Worm (Caenorhabditis elegans) whole organism, L3 larva: ENCODE results near the gene svh-1.

Experiments
- R02D3.7 ChIP-seq: fragments of 150-350 bp; optimal IDR thresholded peaks from 2 replicates; lab custom pipeline; 2014; ENCODE audit warnings: missing biosample characterization, missing genetic modification characterization
- aly-2 ChIP-seq: fragments of 150-350 bp; optimal IDR thresholded peaks from 2 replicates; lab custom pipeline; 2014; ENCODE audit warnings: missing biosample characterization, missing genetic modification characterization
- ama-1 ChIP-seq: fragments of 150-350 bp; optimal IDR thresholded peaks from 2 replicates; lab custom pipeline; 2018
- ceh-16 ChIP-seq: sonication (generic microtip); optimal IDR thresholded peaks from 2 replicates; lab custom pipeline; 2017; ENCODE audit warnings: missing biosample characterization, missing genetic modification characterization
- ceh-9 ChIP-seq: sonication (generic microtip); optimal IDR thresholded peaks from 2 replicates; lab custom pipeline; 2018; ENCODE audit warnings: missing biosample characterization, missing genetic modification characterization
- daf-12 ChIP-seq: fragments of 150-350 bp; optimal IDR thresholded peaks from 2 replicates; lab custom pipeline; 2014; ENCODE audit warnings: missing biosample characterization, missing genetic modification reagents, missing genetic modification characterization
- egl-27 ChIP-seq: sonication (generic microtip); optimal IDR thresholded peaks from 4 replicates; lab custom pipeline; 2017; ENCODE audit warnings: missing biosample characterization, missing genetic modification reagents, missing genetic modification characterization
- egl-5 ChIP-seq: fragments of 150-350 bp; optimal IDR thresholded peaks from 2 replicates; lab custom pipeline; 2017; ENCODE audit warnings: missing biosample characterization, missing genetic modification reagents, missing genetic modification characterization, inconsistent platforms
- elt-1 ChIP-seq: fragments of 150-350 bp; optimal IDR thresholded peaks from 2 replicates; lab custom pipeline; 2014; ENCODE audit warnings: missing biosample characterization, missing genetic modification characterization
- elt-2 ChIP-seq: sonication (generic microtip); optimal IDR thresholded peaks from 2 replicates; lab custom pipeline; 2016; ENCODE audit warnings: missing genetic modification reagents, mild to moderate bottlenecking, missing genetic modification characterization, missing compliant biosample characterization
- elt-3 ChIP-seq, 3 experiments: fragments of 150-350 bp in 1 of 3; sonication (generic microtip) in 2 of 3; optimal IDR thresholded peaks; 2 replicates in 2 of 3; 4 replicates in 1 of 3; lab custom pipeline; 2014 to 2017; ENCODE audit warnings: missing biosample characterization in 3 of 3, missing genetic modification characterization in 3 of 3
- fkh-10 ChIP-seq: sonication (generic microtip); optimal IDR thresholded peaks from 2 replicates; lab custom pipeline; 2017; ENCODE audit warnings: missing biosample characterization, missing genetic modification reagents, missing genetic modification characterization
- fkh-2 ChIP-seq: fragments of 150-350 bp; optimal IDR thresholded peaks from 2 replicates; lab custom pipeline; 2014; ENCODE audit warnings: missing biosample characterization, missing genetic modification reagents, missing genetic modification characterization
- hmg-11 ChIP-seq: sonication (generic microtip); optimal IDR thresholded peaks from 2 replicates; lab custom pipeline; 2016; ENCODE audit warnings: missing genetic modification characterization, missing compliant biosample characterization
- jun-1 ChIP-seq: fragments of 150-350 bp; optimal IDR thresholded peaks from 2 replicates; lab custom pipeline; 2014; ENCODE audit warnings: missing biosample characterization, missing genetic modification reagents, missing genetic modification characterization
- lin-15B ChIP-seq: fragments of 150-350 bp; optimal IDR thresholded peaks from 2 replicates; lab custom pipeline; 2014; ENCODE audit warnings: missing biosample characterization, missing genetic modification characterization
- mdl-1 ChIP-seq: fragments of 150-350 bp; optimal IDR thresholded peaks from 2 replicates; lab custom pipeline; 2014; ENCODE audit warnings: missing biosample characterization, missing genetic modification characterization
- mml-1 ChIP-seq: fragments of 150-350 bp; sonication (generic microtip); optimal IDR thresholded peaks from 3 replicates; lab custom pipeline; 2014; ENCODE audit warnings: missing biosample characterization, missing genetic modification characterization
- nfya-1 ChIP-seq: sonication (generic microtip); optimal IDR thresholded peaks from 2 replicates; lab custom pipeline; 2017; ENCODE audit warnings: missing genetic modification characterization, mild to moderate bottlenecking, missing compliant biosample characterization, antibody characterized with exemption, moderate library complexity; ENCODE audit not compliant: insufficient read depth
- nhr-11 ChIP-seq: fragments of 150-350 bp; optimal IDR thresholded peaks from 2 replicates; lab custom pipeline; 2014; ENCODE audit warnings: missing biosample characterization, missing genetic modification characterization
- nhr-12 ChIP-seq: fragments of 150-350 bp; optimal IDR thresholded peaks from 2 replicates; lab custom pipeline; 2014; ENCODE audit warnings: missing biosample characterization, missing genetic modification characterization
- nhr-23 ChIP-seq: fragments of 150-350 bp; optimal IDR thresholded peaks from 2 replicates; lab custom pipeline; 2014; ENCODE audit warnings: missing biosample characterization, missing genetic modification reagents, missing genetic modification characterization
- nhr-25 ChIP-seq: sonication (generic microtip); optimal IDR thresholded peaks from 2 replicates; lab custom pipeline; 2017; ENCODE audit warnings: missing biosample characterization, missing genetic modification characterization
- nhr-28 ChIP-seq: fragments of 150-350 bp; optimal IDR thresholded peaks from 2 replicates; lab custom pipeline; 2014; ENCODE audit warnings: missing biosample characterization, missing genetic modification characterization
- nhr-43 ChIP-seq: sonication (generic microtip); optimal IDR thresholded peaks from 2 replicates; lab custom pipeline; 2016; ENCODE audit warnings: mild to moderate bottlenecking, missing genetic modification characterization, missing compliant biosample characterization; ENCODE audit not compliant: poor library complexity, severe bottlenecking
- nhr-67 ChIP-seq: fragments of 150-350 bp; optimal IDR thresholded peaks from 2 replicates; lab custom pipeline; 2014; ENCODE audit warnings: missing biosample characterization, missing genetic modification characterization
- nhr-76 ChIP-seq: fragments of 150-350 bp; sonication (generic microtip); optimal IDR thresholded peaks from 5 replicates; lab custom pipeline; 2014; ENCODE audit warnings: missing biosample characterization, missing genetic modification characterization
- nhr-77 ChIP-seq: fragments of 150-350 bp; optimal IDR thresholded peaks from 2 replicates; lab custom pipeline; 2014; ENCODE audit warnings: missing biosample characterization, missing genetic modification characterization
- pha-4 ChIP-seq: fragments of 150-350 bp; optimal IDR thresholded peaks from 2 replicates; lab custom pipeline; 2014; ENCODE audit warnings: missing biosample characterization, missing genetic modification reagents, missing genetic modification characterization
- pqm-1 ChIP-seq: fragments of 150-350 bp; optimal IDR thresholded peaks from 2 replicates; lab custom pipeline; 2017; ENCODE audit warnings: missing biosample characterization, missing genetic modification characterization, inconsistent platforms
- sea-2 ChIP-seq: fragments of 150-350 bp; sonication (generic microtip); optimal IDR thresholded peaks from 4 replicates; lab custom pipeline; 2014; ENCODE audit warnings: missing biosample characterization, missing genetic modification reagents, missing genetic modification characterization
- skn-1 ChIP-seq: fragments of 150-350 bp; optimal IDR thresholded peaks from 2 replicates; lab custom pipeline; 2014; ENCODE audit warnings: missing biosample characterization, missing genetic modification characterization
- snpc-4 ChIP-seq: fragments of 150-350 bp; optimal IDR thresholded peaks from 2 replicates; lab custom pipeline; 2014; ENCODE audit warnings: missing biosample characterization, missing genetic modification characterization
- unc-39 ChIP-seq: sonication (generic microtip); optimal IDR thresholded peaks from 4 replicates; lab custom pipeline; 2017; ENCODE audit warnings: missing biosample characterization, missing genetic modification characterization
- unc-62 ChIP-seq: fragments of 150-350 bp; sonication (generic microtip); optimal IDR thresholded peaks from 4 replicates; lab custom pipeline; 2014; ENCODE audit warnings: missing biosample characterization, missing genetic modification reagents, missing genetic modification characterization
- zag-1 ChIP-seq: fragments of 150-350 bp; optimal IDR thresholded peaks from 2 replicates; lab custom pipeline; 2014; ENCODE audit warnings: missing biosample characterization, missing genetic modification characterization
- ztf-11 ChIP-seq: fragments of 150-350 bp; optimal IDR thresholded peaks from 2 replicates; lab custom pipeline; 2014; ENCODE audit warnings: missing biosample characterization, missing genetic modification characterization
- ztf-4 ChIP-seq: fragments of 150-350 bp; optimal IDR thresholded peaks from 2 replicates; lab custom pipeline; 2014; ENCODE audit warnings: missing biosample characterization, missing genetic modification characterization

The svh-1 gene

ce11 chrIV:8232428-8232827 lies 26.0 kb downstream of the svh-1 start:
- TF ChIP-seq aly-2 (tag; lab: Kevin White, UChicago) (no peak), nhr-23 (tag; lab: Kevin White, UChicago) (peak; percentile 23), egl-27 (no peak), lin-15B (tag; lab: Kevin White, UChicago) (no peak), egl-5 (no peak), ztf-4 (tag; lab: Kevin White, UChicago) (no peak), nhr-67 (no peak), nhr-77 (tag; lab: Kevin White, UChicago) (no peak), skn-1 (tag; lab: Kevin White, UChicago) (no peak), mml-1 (tag; lab: Kevin White, UChicago) (no peak), ceh-9 (tag; lab: Kevin White, UChicago) (no peak), elt-3 (tag; optimal IDR thresholded peaks at IDR 0.05; lab: Kevin White, UChicago) (no peak), unc-62 (no peak), R02D3.7 (tag; lab: Kevin White, UChicago) (no peak), nhr-28 (tag; lab: Kevin White, UChicago) (no peak), nhr-25 (tag; lab: Kevin White, UChicago) (peak; percentile 38), elt-1 (tag; lab: Kevin White, UChicago) (no peak), fkh-10 (no peak), snpc-4 (tag; lab: Kevin White, UChicago) (no peak), daf-12 (tag; lab: Kevin White, UChicago) (no peak), zag-1 (tag; lab: Kevin White, UChicago) (no peak), pqm-1 (tag; lab: Kevin White, UChicago) (no peak), nfya-1 (tag; lab: Kevin White, UChicago) (peak; percentile 54), nhr-43 (tag; lab: Kevin White, UChicago) (no peak), fkh-2 (tag; lab: Kevin White, UChicago) (no peak), jun-1 (tag; lab: Kevin White, UChicago) (no peak), nhr-12 (no peak), ztf-11 (tag; lab: Kevin White, UChicago) (no peak), pha-4 (tag; lab: Kevin White, UChicago) (peak; percentile 17), mdl-1 (tag; lab: Kevin White, UChicago) (no peak), sea-2 (GFP tag; lab: Kevin White, UChicago) (no peak), ama-1 (lab: Kevin White, UChicago) (no peak), hmg-11 (tag; lab: Kevin White, UChicago) (peak; percentile 0)

- TF ChIP-seq ceh-16 (tag; lab: Kevin White, UChicago): no peak
- TF ChIP-seq pha-4 (tag; lab: Kevin White, UChicago): peak; percentile 2
- TF ChIP-seq, all 47 proteins: peak for 1
These were observed 26.9 kb downstream of the svh-1 start for ce11 chrIV:8233268-8233667.

- TF ChIP-seq pha-4 (tag; lab: Kevin White, UChicago) (peak; percentile 55), skn-1 (tag; lab: Kevin White, UChicago) (peak; percentile 33), elt-2 (tag; lab: Kevin White, UChicago) (peak; percentile 47), nhr-43 (tag; lab: Kevin White, UChicago) (peak; percentile 80), pqm-1 (tag; lab: Kevin White, UChicago) (peak; percentile 61), ceh-9 (tag; lab: Kevin White, UChicago) (no peak), nhr-25 (tag; lab: Kevin White, UChicago) (peak; percentile 15), nhr-76 (no peak), mml-1 (tag; lab: Kevin White, UChicago) (no peak), nhr-28 (tag; lab: Kevin White, UChicago) (no peak)
These were observed 27.7 kb downstream of the svh-1 start for ce11 chrIV:8234088-8234496.

ce11 chrIV:8235114-8235686 lies 28.8 kb downstream of the svh-1 start:
- TF ChIP-seq nhr-25 (tag; lab: Kevin White, UChicago) (no peak), elt-3 (tag; optimal IDR thresholded peaks at IDR 0.05; lab: Kevin White, UChicago) (no peak), unc-39 (tag; lab: Kevin White, UChicago) (no peak), nhr-11 (tag; lab: Kevin White, UChicago) (no peak), nhr-43 (tag; lab: Kevin White, UChicago) (no peak), skn-1 (tag; lab: Kevin White, UChicago) (no peak)
